Fruit fly (Drosophila melanogaster): ENCODE results near the gene bbg.

DNA sequence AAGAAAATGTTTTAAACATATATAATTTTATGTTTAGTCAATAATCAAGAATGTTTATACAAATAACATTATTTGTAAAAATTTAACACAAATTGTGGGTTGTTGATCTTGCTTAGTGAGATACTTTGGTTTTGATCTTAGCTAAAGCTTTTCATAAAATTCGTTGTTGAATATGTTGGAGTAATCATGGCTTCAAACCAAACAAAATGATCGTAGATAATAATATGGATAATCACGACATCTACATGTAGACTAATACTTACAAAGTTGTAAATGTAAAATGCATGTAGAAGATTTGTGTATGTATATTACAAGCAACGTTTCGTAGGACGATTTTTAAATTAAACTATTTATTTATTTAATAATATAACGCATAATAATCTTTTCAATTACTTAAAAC, 22.8 kb downstream of the bbg start:
- TF ChIP-seq CG10348 (GFP tag; IDR thresholded peaks at IDR 0.05) (no peak), EcR (GFP tag; optimal IDR thresholded peaks at IDR 0.05) (no peak), gl (tag; optimal IDR thresholded peaks at IDR 0.05) (no peak), D1 (tag; optimal IDR thresholded peaks at IDR 0.05) (no peak), CG34367 (tag; optimal IDR thresholded peaks at IDR 0.05) (no peak), Pif1B (GFP tag; optimal IDR thresholded peaks at IDR 0.05) (no peak), CG9948 (tag; optimal IDR thresholded peaks at IDR 0.05) (no peak), CG13204 (GFP tag; optimal IDR thresholded peaks at IDR 0.05) (no peak), fd96Ca (GFP tag; IDR thresholded peaks at IDR 0.05) (no peak), CG8301 (tag; optimal IDR thresholded peaks at IDR 0.05) (no peak), CG8159 (tag; optimal IDR thresholded peaks at IDR 0.05) (no peak), CG12605 (GFP tag; IDR thresholded peaks at IDR 0.05) (no peak)
